Worm (Caenorhabditis elegans) whole organism, L1 larva: ENCODE measurements around the gene nhr-195.

Source experiments
- nhr-11 ChIP-seq: fragments of 150-350 bp; optimal IDR thresholded peaks from 2 replicates; lab custom pipeline; 2014; ENCODE audit warnings: missing biosample characterization, missing genetic modification characterization
- nhr-19 ChIP-seq: fragments of 200-800 bp; sonication (Bioruptor generic); conservative IDR thresholded peaks from 2 replicates; pipeline ENCODE4 v1.3.6; 2022; ENCODE audit warnings: missing genetic modification characterization, missing compliant biosample characterization

ce11 chrV:8938943-8939342 lies 33.2 kb downstream of the nhr-195 start:
- TF ChIP-seq nhr-11 (tag; lab: Kevin White, UChicago) (no peak), nhr-19 (GFP tag; lab: Robert Waterston, UW) (no peak)
